Fruit fly (Drosophila melanogaster): Measurements from ENCODE around the gene CG5664.

Gene CG5664

DNA sequence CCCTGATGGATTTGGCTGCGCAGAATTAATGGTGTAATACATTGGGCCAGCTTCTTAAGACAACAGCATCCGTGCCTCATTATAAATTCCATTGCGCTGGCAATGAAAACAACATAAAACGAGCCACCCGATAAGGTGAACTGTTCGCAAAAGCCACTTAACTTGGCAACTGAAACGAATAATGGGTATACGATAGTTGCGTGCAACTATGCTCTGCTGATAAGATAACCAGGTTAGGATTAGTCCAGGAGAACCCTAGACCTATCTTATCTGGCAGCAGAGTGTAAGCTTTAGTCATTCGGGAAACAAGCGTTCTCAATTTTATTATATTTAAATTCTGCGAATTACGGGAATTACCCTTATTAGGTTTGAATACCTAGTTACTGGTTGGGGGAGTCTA is 50.7 kb downstream of the CG5664 start:
- TF ChIP-seq CG8478 (optimal IDR thresholded peaks at IDR 0.05) (no peak), CTCF (optimal IDR thresholded peaks at IDR 0.05) (no peak)

DNA sequence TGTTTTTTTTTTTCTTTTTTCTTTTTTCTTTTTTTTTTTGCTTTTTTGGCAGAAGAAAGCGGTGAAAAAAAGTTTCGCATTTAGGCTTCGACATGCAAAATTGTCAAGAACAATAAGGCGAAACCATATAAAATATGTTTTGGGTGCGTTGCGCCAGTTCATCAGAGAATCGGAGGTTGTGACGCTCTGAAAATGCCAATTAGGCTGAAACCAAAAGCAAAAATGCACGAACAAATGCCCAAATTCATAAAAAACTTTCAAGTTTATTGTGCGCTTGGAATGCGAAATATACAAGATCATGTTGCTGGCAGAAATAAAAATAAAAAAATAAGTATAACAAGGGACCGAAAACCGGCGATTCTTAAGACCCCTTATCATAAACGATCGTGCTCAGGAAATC is 51.4 kb downstream of the CG5664 start:
- TF ChIP-seq CG8478 (optimal IDR thresholded peaks at IDR 0.05): no peak
- TF ChIP-seq CTCF (optimal IDR thresholded peaks at IDR 0.05): no peak

DNA sequence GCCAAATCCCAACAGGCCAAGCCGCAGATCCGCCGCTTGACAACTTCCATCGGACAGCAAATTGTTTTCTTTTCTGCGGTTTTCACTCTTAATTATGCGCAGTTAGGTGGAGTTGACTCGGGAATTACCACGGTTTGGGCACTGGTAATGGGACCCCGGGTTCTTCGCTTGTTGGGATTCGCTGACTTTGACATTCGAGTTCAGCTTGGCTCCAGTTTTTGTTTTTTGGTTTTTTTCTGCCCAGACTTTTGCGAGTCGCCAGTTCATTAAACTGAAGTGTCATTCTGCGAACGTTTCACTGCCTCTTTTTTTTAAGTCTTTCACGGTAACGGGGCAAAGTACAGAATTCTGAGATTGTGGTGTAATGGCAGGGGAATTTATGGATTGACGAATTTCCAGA is 52.3 kb downstream of the CG5664 start:
- TF ChIP-seq CTCF (optimal IDR thresholded peaks at IDR 0.05) (no peak), CG8478 (optimal IDR thresholded peaks at IDR 0.05) (no peak)
